Worm (Caenorhabditis elegans) whole organism, L2 larva: ENCODE results near the gene flp-21.

Experiments
- aly-2 ChIP-seq: fragments of 150-350 bp; optimal IDR thresholded peaks from 2 replicates; lab custom pipeline; 2014; ENCODE audit warnings: missing biosample characterization, missing genetic modification characterization
- dmd-4 ChIP-seq: sonication (generic microtip); optimal IDR thresholded peaks from 2 replicates; lab custom pipeline; 2017; ENCODE audit warnings: missing biosample characterization, missing genetic modification characterization
- egl-27 ChIP-seq: sonication (generic microtip); optimal IDR thresholded peaks from 3 replicates; lab custom pipeline; 2017; ENCODE audit warnings: missing biosample characterization, missing genetic modification reagents, missing genetic modification characterization
- elt-3 ChIP-seq: sonication (generic microtip); optimal IDR thresholded peaks from 2 replicates; lab custom pipeline; 2017; ENCODE audit warnings: missing biosample characterization, missing genetic modification characterization
- lin-11 ChIP-seq: fragments of 150-350 bp; sonication (generic microtip); optimal IDR thresholded peaks from 2 replicates; lab custom pipeline; 2014; ENCODE audit warnings: missing biosample characterization, missing genetic modification characterization, inconsistent platforms, mixed read lengths
- nhr-10 ChIP-seq: sonication (generic microtip); optimal IDR thresholded peaks from 2 replicates; lab custom pipeline; 2017; ENCODE audit warnings: missing biosample characterization, missing genetic modification characterization
- nhr-77 ChIP-seq: fragments of 150-350 bp; optimal IDR thresholded peaks from 2 replicates; lab custom pipeline; 2014; ENCODE audit warnings: missing biosample characterization, missing genetic modification characterization
- snpc-4 ChIP-seq: fragments of 150-350 bp; optimal IDR thresholded peaks from 2 replicates; lab custom pipeline; 2014; ENCODE audit warnings: missing biosample characterization, missing genetic modification characterization
- ztf-11 ChIP-seq: sonication (generic microtip); optimal IDR thresholded peaks from 2 replicates; lab custom pipeline; 2017; ENCODE audit warnings: missing biosample characterization, missing genetic modification characterization

DNA sequence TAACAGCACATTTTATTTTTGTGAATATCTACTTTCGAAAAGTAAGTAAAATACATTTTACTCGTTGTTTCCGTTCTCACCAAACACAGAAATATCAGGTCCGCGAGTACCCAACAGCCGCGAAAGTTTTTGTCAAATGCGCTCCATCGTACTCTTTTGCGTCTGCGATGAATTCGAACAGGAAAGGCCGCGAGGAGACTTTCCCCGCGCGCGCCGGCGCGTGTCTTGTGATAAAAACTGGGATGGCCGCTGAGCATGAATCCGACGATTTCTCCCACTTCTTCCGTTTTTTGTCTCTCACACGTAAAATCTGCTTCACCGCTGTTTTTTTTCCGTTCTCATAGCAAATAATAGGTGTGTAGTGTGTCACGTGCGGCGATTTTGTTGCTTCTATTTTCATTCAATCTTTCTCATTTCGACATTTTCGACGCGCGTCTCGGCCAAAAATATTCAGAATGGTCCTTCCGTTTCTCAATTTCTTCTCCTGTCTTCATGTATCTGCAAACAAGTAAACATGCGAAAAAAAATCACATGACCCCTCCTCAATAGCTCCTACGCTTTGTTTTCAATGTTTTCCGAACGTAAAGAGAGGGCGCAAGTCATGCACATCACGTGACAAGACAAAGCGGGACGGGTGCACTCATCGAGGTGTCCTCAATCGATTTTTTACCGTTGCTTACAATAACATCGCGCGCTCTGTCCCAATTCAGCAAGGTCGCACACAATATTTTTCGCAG is 11.1 kb downstream of the flp-21 start, which contains the start of gene uvs-1:
- no peak for TF ChIP-seq aly-2
- no peak for TF ChIP-seq elt-3 (tag; lab: Kevin White, UChicago)
- no peak for TF ChIP-seq egl-27 (tag; lab: Kevin White, UChicago)
- TF ChIP-seq lin-11 (tag; lab: Kevin White, UChicago) = no peak
- no peak for TF ChIP-seq dmd-4 (tag; lab: Kevin White, UChicago)
- no peak for TF ChIP-seq nhr-77 (tag; lab: Kevin White, UChicago)
- TF ChIP-seq ztf-11 = no peak
- no peak for TF ChIP-seq snpc-4 (tag; lab: Kevin White, UChicago)
- TF ChIP-seq nhr-10 (tag; lab: Kevin White, UChicago) = no peak
